Fruit fly (Drosophila melanogaster) whole organism, wandering third instar larva: Measurements from ENCODE around the gene CG11349.
A peak's percentile ranks its signal among the peaks of the same experiment; 100 is the strongest.

Source experiments
- Abd-B ChIP-seq: fragments of >200 bp; optimal IDR thresholded peaks from 2 replicates; lab custom pipeline; 2017; ENCODE audit warnings: missing biosample characterization, missing genetic modification characterization
- CG32264 ChIP-seq: fragments of 200-800 bp; sonication (Bioruptor generic); optimal IDR thresholded peaks from 2 replicates; lab custom pipeline; 2016; ENCODE audit warnings: missing biosample characterization, missing genetic modification characterization
- CG9705 ChIP-seq: fragments of 200-800 bp; sonication (Bioruptor generic); optimal IDR thresholded peaks from 2 replicates; lab custom pipeline; 2018; ENCODE audit warnings: missing biosample characterization, mild to moderate bottlenecking, missing genetic modification characterization
- CrebA ChIP-seq: fragments of 200-800 bp; sonication (Bioruptor generic); optimal IDR thresholded peaks from 2 replicates; lab custom pipeline; 2016; ENCODE audit warnings: missing biosample characterization, mild to moderate bottlenecking, missing genetic modification characterization, borderline replicate concordance
- Dfd ChIP-seq: fragments of >200 bp; optimal IDR thresholded peaks from 2 replicates; lab custom pipeline; 2017; ENCODE audit warnings: missing biosample characterization, missing genetic modification characterization
- GATAd ChIP-seq: sonication (Bioruptor generic); optimal IDR thresholded peaks from 2 replicates; lab custom pipeline; 2016; ENCODE audit warnings: missing biosample characterization, missing genetic modification characterization
- HLH106 ChIP-seq: fragments of 200-800 bp; optimal IDR thresholded peaks from 3 replicates; lab custom pipeline; 2019; ENCODE audit warnings: missing biosample characterization, mild to moderate bottlenecking, missing genetic modification characterization, moderate library complexity
- Hnf4 ChIP-seq: fragments of 200-800 bp; sonication (Bioruptor generic); optimal IDR thresholded peaks from 2 replicates; lab custom pipeline; 2016; ENCODE audit warnings: missing biosample characterization, mild to moderate bottlenecking, missing genetic modification characterization
- Hr78 ChIP-seq: fragments of >200 bp; optimal IDR thresholded peaks from 2 replicates; lab custom pipeline; 2017; ENCODE audit warnings: missing biosample characterization, missing genetic modification characterization
- Hr83 ChIP-seq: fragments of 200-300 bp; sonication (Bioruptor generic); optimal IDR thresholded peaks from 2 replicates; lab custom pipeline; 2016; ENCODE audit warnings: missing biosample characterization, mild to moderate bottlenecking, missing genetic modification characterization, moderate library complexity; ENCODE audit not compliant: poor library complexity, severe bottlenecking
- Jra ChIP-seq: sonication (Bioruptor generic); optimal IDR thresholded peaks from 2 replicates; lab custom pipeline; 2016; ENCODE audit warnings: missing biosample characterization, missing genetic modification characterization
- Mio ChIP-seq: sonication (Bioruptor generic); optimal IDR thresholded peaks from 2 replicates; lab custom pipeline; 2016; ENCODE audit warnings: missing biosample characterization, missing genetic modification characterization
- Myc ChIP-seq: fragments of >200 bp; optimal IDR thresholded peaks from 2 replicates; lab custom pipeline; 2017
- N ChIP-seq: fragments of >200 bp; optimal IDR thresholded peaks from 2 replicates; lab custom pipeline; 2018; ENCODE audit warnings: missing biosample characterization, missing external identifiers, missing genetic modification characterization
- OdsH ChIP-seq: fragments of 200-800 bp; sonication (Bioruptor generic); optimal IDR thresholded peaks from 2 replicates; lab custom pipeline; 2016; ENCODE audit warnings: missing biosample characterization, mild to moderate bottlenecking, missing genetic modification characterization
- Rel ChIP-seq, 2 experiments: fragments of 200-800 bp; sonication (Bioruptor generic) in 1 of 2; optimal IDR thresholded peaks; 2 replicates in 1 of 2; 3 replicates in 1 of 2; lab custom pipeline; 2016 to 2019; ENCODE audit warnings: mild to moderate bottlenecking in 2 of 2, missing biosample characterization in 2 of 2, missing genetic modification characterization in 2 of 2, moderate library complexity in 1 of 2
- Sp1 ChIP-seq: fragments of 200-800 bp; sonication (Bioruptor generic); optimal IDR thresholded peaks from 3 replicates; lab custom pipeline; 2019; ENCODE audit warnings: missing biosample characterization, mild to moderate bottlenecking, missing genetic modification characterization, moderate library complexity
- Vsx2 ChIP-seq: fragments of 200-300, 225-300 bp; sonication (Bioruptor generic); optimal IDR thresholded peaks from 2 replicates; lab custom pipeline; 2018; ENCODE audit warnings: missing biosample characterization, missing genetic modification characterization; ENCODE audit not compliant: partially characterized antibody
- br ChIP-seq: fragments of 200-800 bp; sonication (Bioruptor generic); optimal IDR thresholded peaks from 2 replicates; lab custom pipeline; 2016; ENCODE audit warnings: missing biosample characterization, missing genetic modification characterization
- brk ChIP-seq: fragments of 200-800 bp; sonication (Bioruptor generic); optimal IDR thresholded peaks from 2 replicates; lab custom pipeline; 2016; ENCODE audit warnings: missing biosample characterization, mild to moderate bottlenecking, missing genetic modification characterization
- dmrt93B ChIP-seq: fragments of 200-800 bp; sonication (Bioruptor generic); optimal IDR thresholded peaks from 2 replicates; lab custom pipeline; 2018; ENCODE audit warnings: missing biosample characterization, mild to moderate bottlenecking, missing genetic modification characterization
- dsf ChIP-seq: sonication (Bioruptor generic); optimal IDR thresholded peaks from 2 replicates; lab custom pipeline; 2016; ENCODE audit warnings: missing biosample characterization, missing genetic modification characterization, borderline replicate concordance
- ey ChIP-seq: fragments of 200-800 bp; sonication (Bioruptor generic); optimal IDR thresholded peaks from 2 replicates; lab custom pipeline; 2016; ENCODE audit warnings: missing biosample characterization, missing genetic modification characterization
- foxo ChIP-seq, 2 experiments: fragments of 200-800 bp; sonication (Bioruptor generic); optimal IDR thresholded peaks; 2 replicates in 1 of 2; 3 replicates in 1 of 2; lab custom pipeline; 2016 to 2017; ENCODE audit warnings: missing biosample characterization in 2 of 2, missing genetic modification characterization in 2 of 2
- fru ChIP-seq: fragments of 200-800 bp; sonication (Bioruptor generic); optimal IDR thresholded peaks from 3 replicates; lab custom pipeline; 2016; ENCODE audit warnings: missing biosample characterization, mild to moderate bottlenecking, missing genetic modification characterization
- h ChIP-seq: fragments of 200-800 bp; sonication (Bioruptor generic); optimal IDR thresholded peaks from 3 replicates; lab custom pipeline; 2016; ENCODE audit warnings: missing biosample characterization, mild to moderate bottlenecking, missing genetic modification characterization
- jim ChIP-seq: fragments of 175-275, 200-325 bp; sonication (Bioruptor generic); optimal IDR thresholded peaks from 2 replicates; lab custom pipeline; 2016; ENCODE audit warnings: missing biosample characterization, mild to moderate bottlenecking, missing genetic modification characterization
- pan ChIP-seq: fragments of >200 bp; optimal IDR thresholded peaks from 2 replicates; lab custom pipeline; 2017
- psq ChIP-seq: fragments of 200-800 bp; sonication (Bioruptor generic); optimal IDR thresholded peaks from 3 replicates; lab custom pipeline; 2017; ENCODE audit warnings: missing biosample characterization, mild to moderate bottlenecking, missing genetic modification characterization, moderate library complexity
- rgr ChIP-seq: fragments of 200-800 bp; sonication (Bioruptor generic); optimal IDR thresholded peaks from 3 replicates; lab custom pipeline; 2016; ENCODE audit warnings: missing biosample characterization, mild to moderate bottlenecking, missing genetic modification characterization
- tai ChIP-seq: sonication (Bioruptor generic); optimal IDR thresholded peaks from 2 replicates; lab custom pipeline; 2016; ENCODE audit warnings: missing biosample characterization, missing genetic modification characterization
- usp ChIP-seq: fragments of >200 bp; optimal IDR thresholded peaks from 2 replicates; lab custom pipeline; 2017; ENCODE audit warnings: missing biosample characterization, missing genetic modification characterization
- woc ChIP-seq: sonication (Bioruptor generic); optimal IDR thresholded peaks from 2 replicates; lab custom pipeline; 2016; ENCODE audit warnings: missing biosample characterization, mild to moderate bottlenecking, missing genetic modification characterization

Gene CG11349

dm6 chr3L:4440153-4440552 is 32.7 kb upstream of the CG11349 start:
- peak; percentile 51 for TF ChIP-seq Myc (lab: Kevin White, UChicago)
- TF ChIP-seq tai (GFP tag; lab: Kevin White, UChicago) = no peak
- TF ChIP-seq h (GFP tag; lab: Kevin White, UChicago) = no peak
- no peak for TF ChIP-seq pan (lab: Kevin White, UChicago)
- TF ChIP-seq jim (GFP tag; lab: Kevin White, UChicago) = no peak
- TF ChIP-seq Jra = no peak
- TF ChIP-seq brk (GFP tag; lab: Kevin White, UChicago) = no peak

dm6 chr3L:4442168-4442567 is 30.7 kb upstream of the CG11349 start:
- TF ChIP-seq br (GFP tag; lab: Kevin White, UChicago) (no peak), h (GFP tag; lab: Kevin White, UChicago) (no peak), psq (no peak)

- TF ChIP-seq Vsx2 (GFP tag; lab: Kevin White, UChicago) = no peak
- TF ChIP-seq CrebA (GFP tag; lab: Kevin White, UChicago) = no peak
- TF ChIP-seq N (GFP tag; lab: Kevin White, UChicago) = no peak
- no peak for TF ChIP-seq CG32264
- TF ChIP-seq ey (GFP tag; lab: Kevin White, UChicago) = no peak
- TF ChIP-seq dmrt93B (GFP tag; lab: Kevin White, UChicago) = no peak
- TF ChIP-seq Sp1 (GFP tag; lab: Kevin White, UChicago) = no peak
- no peak for TF ChIP-seq Hr78
- TF ChIP-seq Hr83 = no peak
- no peak for TF ChIP-seq Abd-B (GFP tag; lab: Kevin White, UChicago)
- TF ChIP-seq Rel (GFP tag; optimal IDR thresholded peaks at IDR 0.05; lab: Kevin White, UChicago) = no peak
- no peak for TF ChIP-seq Rel (tag; optimal IDR thresholded peaks at IDR 0.05; lab: Kevin White, UChicago)
- TF ChIP-seq dsf = no peak
- no peak for TF ChIP-seq brk (GFP tag; lab: Kevin White, UChicago)
- no peak for TF ChIP-seq rgr
- TF ChIP-seq Dfd = no peak
Measured at dm6 chr3L:4445824-4446223, 27.0 kb upstream of the CG11349 start.

- no peak for TF ChIP-seq CG32264
- no peak for TF ChIP-seq tai (GFP tag; lab: Kevin White, UChicago)
- no peak for TF ChIP-seq Hr78
- no peak for TF ChIP-seq foxo (GFP tag; optimal IDR thresholded peaks at IDR 0.05; lab: Kevin White, UChicago)
- no peak for TF ChIP-seq Vsx2 (GFP tag; lab: Kevin White, UChicago)
- no peak for TF ChIP-seq jim (GFP tag; lab: Kevin White, UChicago)
- TF ChIP-seq Mio = no peak
- no peak for TF ChIP-seq psq
Measured at dm6 chr3L:4446273-4446672, 26.6 kb upstream of the CG11349 start, which contains the start of gene CG12607. Gene CG12607 (plus strand): TSS chr3L:4446573.

- no peak for TF ChIP-seq CG9705 (GFP tag; lab: Kevin White, UChicago)
- no peak for TF ChIP-seq Hnf4
- TF ChIP-seq rgr = no peak
- no peak for TF ChIP-seq GATAd (GFP tag; lab: Kevin White, UChicago)
- TF ChIP-seq ey (GFP tag; lab: Kevin White, UChicago) = no peak
- TF ChIP-seq Hr78 = no peak
- TF ChIP-seq HLH106 (tag; lab: Kevin White, UChicago) = no peak
- no peak for TF ChIP-seq foxo (GFP tag; optimal IDR thresholded peaks at IDR 0.05; lab: Kevin White, UChicago)
- no peak for TF ChIP-seq Vsx2 (GFP tag; lab: Kevin White, UChicago)
- no peak for TF ChIP-seq usp
- no peak for TF ChIP-seq jim (GFP tag; lab: Kevin White, UChicago)
- no peak for TF ChIP-seq fru (GFP tag; lab: Kevin White, UChicago)
- TF ChIP-seq dsf = no peak
- no peak for TF ChIP-seq OdsH (GFP tag; lab: Kevin White, UChicago)
- no peak for TF ChIP-seq woc (GFP tag; lab: Kevin White, UChicago)
- TF ChIP-seq, all 38 proteins: peak for 0
Measured at dm6 chr3L:4447229-4447628, 25.6 kb upstream of the CG11349 start.
